Worm (Caenorhabditis elegans) whole organism, late embryonic: ENCODE results near the gene F33H1.4.

ENCODE experiments used
- C08G9.2 ChIP-seq: sonication (generic microtip); optimal IDR thresholded peaks from 2 replicates; lab custom pipeline; 2016; ENCODE audit warnings: mild to moderate bottlenecking, missing genetic modification characterization, moderate library complexity, missing compliant biosample characterization
- C38D4.7 ChIP-seq: fragments of 200-800 bp; sonication (Bioruptor generic); optimal IDR thresholded peaks from 2 replicates; lab custom pipeline; 2018; ENCODE audit warnings: mild to moderate bottlenecking, missing genetic modification characterization, moderate library complexity, missing compliant biosample characterization
- ama-1 ChIP-seq: fragments of 150-350 bp; optimal IDR thresholded peaks from 2 replicates; lab custom pipeline; 2014
- ceh-48 ChIP-seq: sonication (generic microtip); optimal IDR thresholded peaks from 2 replicates; lab custom pipeline; 2016; ENCODE audit warnings: missing genetic modification characterization, inconsistent platforms, missing compliant biosample characterization
- dmd-4 ChIP-seq: sonication (generic microtip); optimal IDR thresholded peaks from 2 replicates; lab custom pipeline; 2016; ENCODE audit warnings: borderline replicate concordance, missing genetic modification characterization, missing compliant biosample characterization
- elt-2 ChIP-seq: sonication (generic microtip); optimal IDR thresholded peaks from 2 replicates; lab custom pipeline; 2016; ENCODE audit warnings: missing genetic modification reagents, missing genetic modification characterization, missing compliant biosample characterization
- fkh-10 ChIP-seq: fragments of 150-350 bp; optimal IDR thresholded peaks from 2 replicates; lab custom pipeline; 2014; ENCODE audit warnings: missing biosample characterization, missing genetic modification reagents, missing genetic modification characterization
- hlh-6 ChIP-seq: sonication (generic microtip); optimal IDR thresholded peaks from 2 replicates; lab custom pipeline; 2016; ENCODE audit warnings: missing genotype, missing genetic modification characterization, missing compliant biosample characterization
- nhr-11 ChIP-seq: fragments of 150-350 bp; optimal IDR thresholded peaks from 2 replicates; lab custom pipeline; 2014; ENCODE audit warnings: missing biosample characterization, missing genetic modification characterization
- pqm-1 ChIP-seq: sonication (generic microtip); optimal IDR thresholded peaks from 2 replicates; lab custom pipeline; 2016; ENCODE audit warnings: missing genetic modification characterization, missing compliant biosample characterization
- unc-55 ChIP-seq: sonication (generic microtip); optimal IDR thresholded peaks from 2 replicates; lab custom pipeline; 2017; ENCODE audit warnings: missing biosample characterization, missing genetic modification reagents, missing genetic modification characterization

- no peak for TF ChIP-seq dmd-4 (tag; lab: Kevin White, UChicago)
- TF ChIP-seq pqm-1 (tag; lab: Kevin White, UChicago): no peak
- no peak for TF ChIP-seq C08G9.2 (tag; lab: Kevin White, UChicago)
- TF ChIP-seq fkh-10 (GFP tag; lab: Kevin White, UChicago): no peak
- TF ChIP-seq elt-2 (tag; lab: Kevin White, UChicago): no peak
- TF ChIP-seq ceh-48 (tag; lab: Kevin White, UChicago): no peak
- no peak for TF ChIP-seq unc-55 (GFP tag; lab: Kevin White, UChicago)
- no peak for TF ChIP-seq hlh-6 (tag; lab: Kevin White, UChicago)
- TF ChIP-seq C38D4.7 (GFP tag; lab: Kevin White, UChicago): no peak
- TF ChIP-seq ama-1 (lab: Kevin White, UChicago): no peak
- no peak for TF ChIP-seq nhr-11 (tag; lab: Kevin White, UChicago)
Observed at ce11 chrII:10206425-10206824, 32.0 kb downstream of the F33H1.4 start, which contains the start of gene T01E8.1.
